Worm (Caenorhabditis elegans): ENCODE results near the gene T05A8.6.

T05A8.6 gene

ce11 chrII:2739619-2740018, at the start of gene T05A8.6:
Gene T05A8.6 (minus strand): TSS chrII:2739719.
- no peak for TF ChIP-seq him-1 (tag; optimal IDR thresholded peaks at IDR 0.05)
- TF ChIP-seq W03F9.2 (tag; optimal IDR thresholded peaks at IDR 0.05) = no peak
- no peak for TF ChIP-seq dao-5 (tag; optimal IDR thresholded peaks at IDR 0.05)

- no peak for TF ChIP-seq W03F9.2 (tag; optimal IDR thresholded peaks at IDR 0.05)
- TF ChIP-seq dao-5 (tag; optimal IDR thresholded peaks at IDR 0.05) = no peak
- TF ChIP-seq him-1 (tag; optimal IDR thresholded peaks at IDR 0.05) = no peak
Measured at ce11 chrII:2787849-2788248, 48.3 kb upstream of the T05A8.6 start.

ce11 chrII:2787031-2787512, 47.6 kb upstream of the T05A8.6 start, which contains the start of the genes F08D12.12 and srpa-72:
Gene F08D12.12 (minus strand): TSS chrII:2787081.
Gene srpa-72 (plus strand): TSS chrII:2787481.
- TF ChIP-seq W03F9.2 (tag; optimal IDR thresholded peaks at IDR 0.05) (no peak), dao-5 (tag; optimal IDR thresholded peaks at IDR 0.05) (no peak), him-1 (tag; optimal IDR thresholded peaks at IDR 0.05) (no peak)

DNA sequence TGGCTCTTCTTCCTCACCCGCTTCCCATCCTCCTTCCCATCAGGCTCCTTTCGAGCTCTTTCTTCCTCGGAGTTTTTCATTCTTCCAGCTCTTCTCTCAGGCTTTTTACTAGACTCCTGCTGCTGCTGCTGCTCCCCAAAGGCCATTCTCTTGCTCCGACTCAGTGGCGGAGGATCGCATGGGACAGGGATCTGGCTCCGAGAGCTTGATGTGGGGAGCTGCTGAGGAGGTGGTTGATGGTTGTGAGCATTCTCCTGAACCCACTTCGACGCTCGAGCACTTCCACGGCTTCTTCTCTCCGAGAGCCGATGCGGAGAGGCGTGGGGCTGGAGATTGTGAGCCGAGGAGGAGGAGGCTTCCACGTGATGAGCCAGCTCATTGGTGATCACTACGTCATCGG, 46.3 kb upstream of the T05A8.6 start:
- TF ChIP-seq W03F9.2 (tag; optimal IDR thresholded peaks at IDR 0.05) (no peak), him-1 (tag; optimal IDR thresholded peaks at IDR 0.05) (no peak), dao-5 (tag; optimal IDR thresholded peaks at IDR 0.05) (no peak)

- TF ChIP-seq him-1 (tag; optimal IDR thresholded peaks at IDR 0.05) (no peak), W03F9.2 (tag; optimal IDR thresholded peaks at IDR 0.05) (no peak), dao-5 (tag; optimal IDR thresholded peaks at IDR 0.05) (no peak)
Measured at ce11 chrII:2783380-2783779, 43.9 kb upstream of the T05A8.6 start.

ce11 chrII:2781355-2781754, 41.8 kb upstream of the T05A8.6 start, which contains the start of gene F08D12.2:
Gene F08D12.2 (plus strand): TSS chrII:2781655.
- TF ChIP-seq W03F9.2 (tag; optimal IDR thresholded peaks at IDR 0.05) (no peak), dao-5 (tag; optimal IDR thresholded peaks at IDR 0.05) (no peak), him-1 (tag; optimal IDR thresholded peaks at IDR 0.05) (no peak)

DNA sequence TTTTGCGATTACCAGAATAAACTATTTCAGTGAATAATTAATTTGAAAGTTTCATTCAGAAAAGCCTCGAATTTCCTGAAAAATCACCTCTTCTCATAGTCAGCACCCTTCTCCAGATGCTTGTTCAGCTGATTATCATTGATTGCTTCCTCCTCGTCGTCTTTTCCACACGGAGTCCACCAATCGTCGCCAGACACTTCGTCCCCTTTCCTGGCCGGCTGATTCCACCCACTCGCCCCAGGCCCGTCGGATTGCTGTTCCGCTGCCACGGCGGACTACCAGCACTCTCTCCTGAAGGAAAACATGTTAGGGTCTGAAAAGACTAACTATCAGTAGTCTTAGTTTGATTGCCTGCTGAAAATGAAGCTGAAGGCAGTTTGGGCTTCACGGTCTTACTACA, 41.3 kb upstream of the T05A8.6 start:
- TF ChIP-seq W03F9.2 (tag; optimal IDR thresholded peaks at IDR 0.05) (no peak), dao-5 (tag; optimal IDR thresholded peaks at IDR 0.05) (no peak), him-1 (tag; optimal IDR thresholded peaks at IDR 0.05) (no peak)

- no peak for TF ChIP-seq W03F9.2 (tag; optimal IDR thresholded peaks at IDR 0.05)
Measured at ce11 chrII:2779253-2779652, 39.7 kb upstream of the T05A8.6 start, which contains the start of gene F08D12.3. Gene F08D12.3 (plus strand): TSS chrII:2779553.

ce11 chrII:2777846-2778245, 38.3 kb upstream of the T05A8.6 start, which contains the start of gene F08D12.4:
Gene F08D12.4 (plus strand): TSS chrII:2778146.
- TF ChIP-seq dao-5 (tag; optimal IDR thresholded peaks at IDR 0.05) = no peak
- no peak for TF ChIP-seq him-1 (tag; optimal IDR thresholded peaks at IDR 0.05)
- no peak for TF ChIP-seq W03F9.2 (tag; optimal IDR thresholded peaks at IDR 0.05)

DNA sequence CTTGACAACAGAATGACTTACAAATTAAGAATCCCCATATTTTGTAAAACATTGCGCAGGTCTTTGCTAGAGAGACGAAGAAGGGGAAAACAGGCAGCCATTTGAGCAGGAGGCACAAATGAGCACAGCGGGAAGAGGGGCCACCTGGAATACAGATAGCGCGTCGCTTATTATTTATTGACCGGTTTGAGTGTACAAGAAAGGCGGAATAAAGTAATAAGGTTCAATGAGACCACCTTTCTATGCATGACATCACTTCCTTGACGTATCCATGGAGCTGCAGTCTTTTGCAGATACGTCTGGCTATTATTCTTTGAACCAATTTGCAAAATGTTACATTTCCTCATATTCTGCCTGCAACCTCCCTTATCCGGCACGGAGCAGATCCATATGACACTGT, 35.4 kb upstream of the T05A8.6 start, which contains the start of gene fbxb-111:
TSS of gene fbxb-111 (minus strand) at position 101 of the 400 bp plus-strand sequence.
- TF ChIP-seq dao-5 (tag; optimal IDR thresholded peaks at IDR 0.05) (no peak), W03F9.2 (tag; optimal IDR thresholded peaks at IDR 0.05) (no peak), him-1 (tag; optimal IDR thresholded peaks at IDR 0.05) (no peak)

- TF ChIP-seq him-1 (tag; optimal IDR thresholded peaks at IDR 0.05) (no peak), dao-5 (tag; optimal IDR thresholded peaks at IDR 0.05) (no peak), W03F9.2 (tag; optimal IDR thresholded peaks at IDR 0.05) (no peak)
Measured at ce11 chrII:2773534-2773933, 34.0 kb upstream of the T05A8.6 start, which contains the start of gene sdz-9. Gene sdz-9 (minus strand): TSS chrII:2773634.

DNA sequence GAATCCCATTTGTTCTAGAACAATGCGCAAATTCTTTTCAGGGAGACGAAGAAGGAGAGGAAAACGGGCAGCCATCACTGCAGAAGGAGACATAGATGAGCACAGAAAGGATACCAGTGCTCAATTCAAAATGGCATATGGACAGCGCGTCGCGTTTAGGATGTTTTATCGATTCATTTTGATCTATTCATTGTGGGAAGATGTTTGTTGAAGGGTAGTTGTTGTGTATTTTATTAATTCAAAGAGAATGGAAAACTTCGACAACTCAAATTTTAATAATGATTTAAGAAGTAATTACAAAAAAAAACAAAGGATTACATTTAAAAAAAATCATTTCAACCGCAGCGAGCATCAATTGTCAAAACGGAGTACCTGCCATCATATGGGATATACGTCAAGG, 32.6 kb upstream of the T05A8.6 start, which contains the start of gene sdz-10:
TSS of gene sdz-10 (minus strand) at position 101 of the 400 bp plus-strand sequence.
- TF ChIP-seq dao-5 (tag; optimal IDR thresholded peaks at IDR 0.05) (no peak), W03F9.2 (tag; optimal IDR thresholded peaks at IDR 0.05) (no peak), him-1 (tag; optimal IDR thresholded peaks at IDR 0.05) (no peak)

ce11 chrII:2770788-2771187, 31.3 kb upstream of the T05A8.6 start, which contains the start of gene fbxb-105:
Gene fbxb-105 (minus strand): TSS chrII:2770888.
- TF ChIP-seq dao-5 (tag; optimal IDR thresholded peaks at IDR 0.05) (no peak), W03F9.2 (tag; optimal IDR thresholded peaks at IDR 0.05) (no peak), him-1 (tag; optimal IDR thresholded peaks at IDR 0.05) (no peak)

ce11 chrII:2769021-2769420, 29.5 kb upstream of the T05A8.6 start, which contains the start of gene F08D12.7:
Gene F08D12.7 (minus strand): TSS chrII:2769121.
- no peak for TF ChIP-seq dao-5 (tag; optimal IDR thresholded peaks at IDR 0.05)
- no peak for TF ChIP-seq him-1 (tag; optimal IDR thresholded peaks at IDR 0.05)
- no peak for TF ChIP-seq W03F9.2 (tag; optimal IDR thresholded peaks at IDR 0.05)

- TF ChIP-seq him-1 (tag; optimal IDR thresholded peaks at IDR 0.05) (no peak), W03F9.2 (tag; optimal IDR thresholded peaks at IDR 0.05) (no peak), dao-5 (tag; optimal IDR thresholded peaks at IDR 0.05) (no peak)
Measured at ce11 chrII:2766331-2766730, 26.8 kb upstream of the T05A8.6 start, which contains the start of gene F08D12.15. Gene F08D12.15 (plus strand): TSS chrII:2766631.
